Fruit fly (Drosophila melanogaster): ENCODE results near the gene Pgant2.

DNA sequence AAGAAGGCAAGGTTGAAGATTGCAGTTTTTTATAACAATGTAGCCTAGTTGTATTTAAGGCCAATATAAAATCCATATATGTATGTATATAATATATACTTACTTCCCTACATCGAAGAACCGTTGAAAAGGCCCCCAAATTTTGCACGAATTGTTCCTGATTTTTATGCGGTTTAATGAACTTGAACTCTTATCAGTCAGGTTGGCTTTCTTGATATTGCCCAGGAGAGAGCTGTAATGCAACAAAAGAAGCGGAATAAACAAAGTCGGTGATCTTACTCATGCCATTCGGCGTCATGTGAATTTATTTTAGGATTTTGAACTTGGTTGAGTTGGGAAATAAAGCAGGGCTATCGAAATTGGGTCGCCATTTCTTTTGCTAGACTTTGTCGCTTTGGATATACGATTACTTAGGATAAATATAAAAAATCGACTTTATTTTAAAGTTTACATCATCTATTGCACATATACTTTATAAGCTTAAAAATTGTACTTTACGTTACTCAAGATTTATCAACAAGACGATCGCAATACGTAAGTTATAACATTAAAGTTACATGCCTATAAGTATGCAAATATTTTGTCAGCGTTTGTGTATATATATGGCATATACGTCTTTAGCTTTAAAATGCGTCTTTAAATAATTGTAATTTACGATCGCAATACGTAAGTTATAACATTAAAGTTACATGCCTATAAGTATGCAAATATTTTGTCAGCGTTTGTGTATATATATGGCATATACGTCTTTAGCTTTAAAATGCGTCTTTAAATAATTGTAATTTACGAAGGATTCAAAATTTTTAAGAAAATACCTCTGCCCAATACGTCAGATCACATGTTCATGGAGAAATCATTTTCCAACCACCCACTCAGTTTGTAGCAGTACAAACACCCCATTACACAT, 69.5 kb downstream of the Pgant2 start, which contains the start of gene CG8838:
- TF ChIP-seq CG11762 (GFP tag; optimal IDR thresholded peaks at IDR 0.05; ENCODE audit: insufficient read depth), result no peak
- TF ChIP-seq Eip93F (GFP tag; optimal IDR thresholded peaks at IDR 0.05), result peak; percentile 92
- no peak for TF ChIP-seq OdsH (GFP tag; optimal IDR thresholded peaks at IDR 0.05)
- TF ChIP-seq Lpt (GFP tag; optimal IDR thresholded peaks at IDR 0.05), result no peak
- TF ChIP-seq CG8319 (GFP tag; optimal IDR thresholded peaks at IDR 0.05), result no peak
